Fruit fly (Drosophila melanogaster) whole organism, wandering third instar larva: ENCODE measurements around the gene CG12259.
A peak's percentile ranks its signal among the peaks of the same experiment; 100 is the strongest.

ENCODE experiments used
- Abd-B ChIP-seq: fragments of >200 bp; optimal IDR thresholded peaks from 2 replicates; lab custom pipeline; 2017; ENCODE audit warnings: missing biosample characterization, missing genetic modification characterization
- CG32264 ChIP-seq: fragments of 200-800 bp; sonication (Bioruptor generic); optimal IDR thresholded peaks from 2 replicates; lab custom pipeline; 2016; ENCODE audit warnings: missing biosample characterization, missing genetic modification characterization
- CG9705 ChIP-seq: fragments of 200-800 bp; sonication (Bioruptor generic); optimal IDR thresholded peaks from 2 replicates; lab custom pipeline; 2018; ENCODE audit warnings: missing biosample characterization, mild to moderate bottlenecking, missing genetic modification characterization
- CrebA ChIP-seq: fragments of 200-800 bp; sonication (Bioruptor generic); optimal IDR thresholded peaks from 2 replicates; lab custom pipeline; 2016; ENCODE audit warnings: missing biosample characterization, mild to moderate bottlenecking, missing genetic modification characterization, borderline replicate concordance
- Dif ChIP-seq: fragments of 200-275, 200-300 bp; sonication (Bioruptor generic); optimal IDR thresholded peaks from 2 replicates; lab custom pipeline; 2018; ENCODE audit warnings: missing biosample characterization, missing genetic modification characterization; ENCODE audit not compliant: partially characterized antibody
- GATAd ChIP-seq: sonication (Bioruptor generic); optimal IDR thresholded peaks from 2 replicates; lab custom pipeline; 2016; ENCODE audit warnings: missing biosample characterization, missing genetic modification characterization
- HLH106 ChIP-seq: fragments of 200-800 bp; optimal IDR thresholded peaks from 3 replicates; lab custom pipeline; 2019; ENCODE audit warnings: missing biosample characterization, mild to moderate bottlenecking, missing genetic modification characterization, moderate library complexity
- Hnf4 ChIP-seq: fragments of 200-800 bp; sonication (Bioruptor generic); optimal IDR thresholded peaks from 2 replicates; lab custom pipeline; 2016; ENCODE audit warnings: missing biosample characterization, mild to moderate bottlenecking, missing genetic modification characterization
- Hr78 ChIP-seq: fragments of >200 bp; optimal IDR thresholded peaks from 2 replicates; lab custom pipeline; 2017; ENCODE audit warnings: missing biosample characterization, missing genetic modification characterization
- Myc ChIP-seq: fragments of >200 bp; optimal IDR thresholded peaks from 2 replicates; lab custom pipeline; 2017
- N ChIP-seq: fragments of >200 bp; optimal IDR thresholded peaks from 2 replicates; lab custom pipeline; 2018; ENCODE audit warnings: missing biosample characterization, missing external identifiers, missing genetic modification characterization
- OdsH ChIP-seq: fragments of 200-800 bp; sonication (Bioruptor generic); optimal IDR thresholded peaks from 2 replicates; lab custom pipeline; 2016; ENCODE audit warnings: missing biosample characterization, mild to moderate bottlenecking, missing genetic modification characterization
- Rel ChIP-seq, 2 experiments: fragments of 200-800 bp; sonication (Bioruptor generic) in 1 of 2; optimal IDR thresholded peaks; 2 replicates in 1 of 2; 3 replicates in 1 of 2; lab custom pipeline; 2016 to 2019; ENCODE audit warnings: mild to moderate bottlenecking in 2 of 2, missing biosample characterization in 2 of 2, missing genetic modification characterization in 2 of 2, moderate library complexity in 1 of 2
- Sp1 ChIP-seq: fragments of 200-800 bp; sonication (Bioruptor generic); optimal IDR thresholded peaks from 3 replicates; lab custom pipeline; 2019; ENCODE audit warnings: missing biosample characterization, mild to moderate bottlenecking, missing genetic modification characterization, moderate library complexity
- Vsx2 ChIP-seq: fragments of 200-300, 225-300 bp; sonication (Bioruptor generic); optimal IDR thresholded peaks from 2 replicates; lab custom pipeline; 2018; ENCODE audit warnings: missing biosample characterization, missing genetic modification characterization; ENCODE audit not compliant: partially characterized antibody
- br ChIP-seq: fragments of 200-800 bp; sonication (Bioruptor generic); optimal IDR thresholded peaks from 2 replicates; lab custom pipeline; 2016; ENCODE audit warnings: missing biosample characterization, missing genetic modification characterization
- brk ChIP-seq: fragments of 200-800 bp; sonication (Bioruptor generic); optimal IDR thresholded peaks from 2 replicates; lab custom pipeline; 2016; ENCODE audit warnings: missing biosample characterization, mild to moderate bottlenecking, missing genetic modification characterization
- dmrt93B ChIP-seq: fragments of 200-800 bp; sonication (Bioruptor generic); optimal IDR thresholded peaks from 2 replicates; lab custom pipeline; 2018; ENCODE audit warnings: missing biosample characterization, mild to moderate bottlenecking, missing genetic modification characterization
- dsf ChIP-seq: sonication (Bioruptor generic); optimal IDR thresholded peaks from 2 replicates; lab custom pipeline; 2016; ENCODE audit warnings: missing biosample characterization, missing genetic modification characterization, borderline replicate concordance
- ey ChIP-seq: fragments of 200-800 bp; sonication (Bioruptor generic); optimal IDR thresholded peaks from 2 replicates; lab custom pipeline; 2016; ENCODE audit warnings: missing biosample characterization, missing genetic modification characterization
- foxo ChIP-seq, 2 experiments: fragments of 200-800 bp; sonication (Bioruptor generic); optimal IDR thresholded peaks; 2 replicates in 1 of 2; 3 replicates in 1 of 2; lab custom pipeline; 2016 to 2017; ENCODE audit warnings: missing biosample characterization in 2 of 2, missing genetic modification characterization in 2 of 2
- fru ChIP-seq: fragments of 200-800 bp; sonication (Bioruptor generic); optimal IDR thresholded peaks from 3 replicates; lab custom pipeline; 2016; ENCODE audit warnings: missing biosample characterization, mild to moderate bottlenecking, missing genetic modification characterization
- h ChIP-seq: fragments of 200-800 bp; sonication (Bioruptor generic); optimal IDR thresholded peaks from 3 replicates; lab custom pipeline; 2016; ENCODE audit warnings: missing biosample characterization, mild to moderate bottlenecking, missing genetic modification characterization
- jim ChIP-seq: fragments of 175-275, 200-325 bp; sonication (Bioruptor generic); optimal IDR thresholded peaks from 2 replicates; lab custom pipeline; 2016; ENCODE audit warnings: missing biosample characterization, mild to moderate bottlenecking, missing genetic modification characterization
- lola ChIP-seq: fragments of >200 bp; optimal IDR thresholded peaks from 2 replicates; lab custom pipeline; 2017; ENCODE audit warnings: missing biosample characterization, missing genetic modification characterization
- pan ChIP-seq: fragments of >200 bp; optimal IDR thresholded peaks from 2 replicates; lab custom pipeline; 2017
- psq ChIP-seq: fragments of 200-800 bp; sonication (Bioruptor generic); optimal IDR thresholded peaks from 3 replicates; lab custom pipeline; 2017; ENCODE audit warnings: missing biosample characterization, mild to moderate bottlenecking, missing genetic modification characterization, moderate library complexity
- sv ChIP-seq: fragments of 200-800 bp; sonication (Bioruptor generic); optimal IDR thresholded peaks from 3 replicates; lab custom pipeline; 2016; ENCODE audit warnings: missing biosample characterization, missing genetic modification characterization
- woc ChIP-seq: sonication (Bioruptor generic); optimal IDR thresholded peaks from 2 replicates; lab custom pipeline; 2016; ENCODE audit warnings: missing biosample characterization, mild to moderate bottlenecking, missing genetic modification characterization

The CG12259 gene

dm6 chr3R:27931461-27931860 is 10.6 kb upstream of the CG12259 start:
- TF ChIP-seq ey (GFP tag; lab: Kevin White, UChicago) (no peak), foxo (GFP tag; optimal IDR thresholded peaks at IDR 0.05; lab: Kevin White, UChicago) (no peak), CG9705 (GFP tag; lab: Kevin White, UChicago) (no peak), Hr78 (GFP tag; lab: Kevin White, UChicago) (no peak), woc (GFP tag; lab: Kevin White, UChicago) (no peak), sv (GFP tag; lab: Kevin White, UChicago) (no peak)

- no peak for TF ChIP-seq CG9705 (GFP tag; lab: Kevin White, UChicago)
- peak; percentile 58 for TF ChIP-seq h (GFP tag; lab: Kevin White, UChicago)
- TF ChIP-seq Hnf4 (GFP tag; lab: Kevin White, UChicago): peak; percentile 61
- TF ChIP-seq Rel (GFP tag; optimal IDR thresholded peaks at IDR 0.05; lab: Kevin White, UChicago): no peak
- peak; percentile 21 for TF ChIP-seq Rel (tag; optimal IDR thresholded peaks at IDR 0.05; lab: Kevin White, UChicago)
- TF ChIP-seq, all 38 proteins: peak for 3
These were observed 8.4 kb upstream of the CG12259 start for dm6 chr3R:27928984-27929924.

- no peak for TF ChIP-seq HLH106 (tag; lab: Kevin White, UChicago)
- no peak for TF ChIP-seq Dif (GFP tag; lab: Kevin White, UChicago)
- TF ChIP-seq foxo (GFP tag; optimal IDR thresholded peaks at IDR 0.05; lab: Kevin White, UChicago): no peak
- TF ChIP-seq lola (GFP tag; lab: Kevin White, UChicago): no peak
- TF ChIP-seq Rel (GFP tag; optimal IDR thresholded peaks at IDR 0.05; lab: Kevin White, UChicago): no peak
- no peak for TF ChIP-seq Rel (tag; optimal IDR thresholded peaks at IDR 0.05; lab: Kevin White, UChicago)
- no peak for TF ChIP-seq Vsx2 (GFP tag; lab: Kevin White, UChicago)
- no peak for TF ChIP-seq Sp1
- no peak for TF ChIP-seq OdsH (GFP tag; lab: Kevin White, UChicago)
- TF ChIP-seq psq (GFP tag; lab: Kevin White, UChicago): no peak
- TF ChIP-seq Abd-B: no peak
- no peak for TF ChIP-seq h (GFP tag; lab: Kevin White, UChicago)
- no peak for TF ChIP-seq GATAd
- TF ChIP-seq woc (GFP tag; lab: Kevin White, UChicago): no peak
- no peak for TF ChIP-seq brk (GFP tag; lab: Kevin White, UChicago)
- TF ChIP-seq, all 38 proteins: peak for 0
These were observed 7.3 kb upstream of the CG12259 start, which contains the start of gene nenya for dm6 chr3R:27928140-27928539. Gene nenya, minus strand, starts transcription at chr3R:27928174.

dm6 chr3R:27926738-27927215 is 5.9 kb upstream of the CG12259 start:
- TF ChIP-seq Rel (GFP tag; optimal IDR thresholded peaks at IDR 0.05; lab: Kevin White, UChicago): no peak
- peak; percentile 24 for TF ChIP-seq Rel (tag; optimal IDR thresholded peaks at IDR 0.05; lab: Kevin White, UChicago)
- TF ChIP-seq h (GFP tag; lab: Kevin White, UChicago): peak; percentile 74
- no peak for TF ChIP-seq CG32264 (GFP tag; lab: Kevin White, UChicago)

- TF ChIP-seq HLH106 (tag; lab: Kevin White, UChicago) (peak; percentile 10), br (GFP tag; lab: Kevin White, UChicago) (no peak), sv (GFP tag; lab: Kevin White, UChicago) (no peak), foxo (GFP tag; optimal IDR thresholded peaks at IDR 0.05; lab: Kevin White, UChicago) (peak in 1 of 2 experiments; percentile 27), psq (GFP tag; lab: Kevin White, UChicago) (peak; percentile 7)
These were observed 5.2 kb upstream of the CG12259 start for dm6 chr3R:27925971-27926533.

DNA sequence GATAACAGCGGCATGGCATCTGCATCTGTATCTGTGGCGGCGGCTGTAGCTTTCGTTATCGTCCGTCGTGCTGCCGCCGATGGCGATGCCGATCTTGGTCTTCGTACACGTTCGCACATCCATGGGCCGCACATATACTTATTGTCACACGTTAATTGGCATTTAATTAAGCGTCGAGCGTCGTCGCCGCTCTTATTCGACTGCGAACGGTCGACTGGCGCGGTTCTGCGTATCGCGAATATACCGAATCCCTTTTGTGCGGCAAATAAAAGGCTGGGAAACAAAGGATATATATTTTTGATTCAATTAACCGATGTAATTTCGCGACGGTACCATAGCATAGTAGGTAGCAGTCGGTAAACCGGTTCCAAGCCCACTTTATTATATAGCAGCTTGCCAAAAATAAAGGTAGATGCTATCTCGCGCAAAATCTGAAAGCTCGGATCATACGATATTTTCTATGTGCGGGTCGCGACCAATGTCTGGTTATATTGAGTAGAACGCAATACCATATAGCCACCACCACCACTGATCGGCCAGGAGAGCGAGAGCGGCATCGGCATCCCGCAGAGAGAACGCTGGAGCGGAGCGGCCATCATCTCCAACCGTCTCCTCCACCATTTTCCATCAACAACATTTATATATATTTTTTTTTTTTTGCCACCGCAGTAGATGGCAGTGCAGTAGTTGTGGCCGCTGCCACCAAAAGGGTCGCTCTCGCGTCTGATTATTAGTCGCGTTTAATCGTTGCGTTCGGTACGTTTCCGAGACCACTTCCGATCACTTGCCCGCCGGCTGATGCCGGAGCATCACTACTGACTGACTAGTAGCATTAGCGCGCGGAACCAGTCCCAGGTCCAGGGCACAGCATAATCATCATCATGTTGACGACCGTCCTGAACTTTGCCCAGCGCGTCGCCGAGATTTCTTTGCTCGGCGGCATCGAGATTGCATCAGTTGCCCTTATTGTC is 4.4 kb upstream of the CG12259 start, which contains the start of gene mino:
mino (plus strand) TSS at position 192 of the 971 bp plus-strand sequence.
- TF ChIP-seq psq (GFP tag; lab: Kevin White, UChicago) (no peak), dsf (no peak), Rel (GFP tag; optimal IDR thresholded peaks at IDR 0.05; lab: Kevin White, UChicago) (no peak), Rel (tag; optimal IDR thresholded peaks at IDR 0.05; lab: Kevin White, UChicago) (peak; percentile 63), Hr78 (GFP tag; lab: Kevin White, UChicago) (no peak), brk (GFP tag; lab: Kevin White, UChicago) (no peak), CrebA (GFP tag; lab: Kevin White, UChicago) (no peak), OdsH (GFP tag; lab: Kevin White, UChicago) (peak; percentile 42), N (GFP tag; lab: Kevin White, UChicago) (no peak), fru (GFP tag; lab: Kevin White, UChicago) (peak; percentile 22), sv (GFP tag; lab: Kevin White, UChicago) (no peak), Sp1 (peak; percentile 48), Myc (no peak), br (GFP tag; lab: Kevin White, UChicago) (peak; percentile 30), pan (lab: Kevin White, UChicago) (no peak), ey (GFP tag; lab: Kevin White, UChicago) (no peak), dmrt93B (GFP tag; lab: Kevin White, UChicago) (no peak), Abd-B (no peak), woc (GFP tag; lab: Kevin White, UChicago) (peak; percentile 4), CG32264 (GFP tag; lab: Kevin White, UChicago) (no peak), jim (GFP tag; lab: Kevin White, UChicago) (no peak), h (GFP tag; lab: Kevin White, UChicago) (peak; percentile 79), Dif (GFP tag; lab: Kevin White, UChicago) (peak; percentile 87)
